Worm (Caenorhabditis elegans) whole organism, L1 larva: ENCODE results near the gene clr-1.

Source experiments
- C04F5.9 ChIP-seq: sonication (generic microtip); optimal IDR thresholded peaks from 2 replicates; lab custom pipeline; 2016; ENCODE audit warnings: missing genetic modification characterization, missing compliant biosample characterization
- C34B4.2 ChIP-seq: sonication (generic microtip); optimal IDR thresholded peaks from 2 replicates; lab custom pipeline; 2017; ENCODE audit warnings: mild to moderate bottlenecking, missing genetic modification characterization, missing compliant biosample characterization
- alr-1 ChIP-seq: fragments of 200-800 bp; sonication (Bioruptor generic); optimal IDR thresholded peaks from 2 replicates; lab custom pipeline; 2018; ENCODE audit warnings: borderline replicate concordance, mild to moderate bottlenecking, missing genetic modification characterization, missing compliant biosample characterization
- ama-1 ChIP-seq: fragments of 150-350 bp; optimal IDR thresholded peaks from 2 replicates; lab custom pipeline; 2014
- blmp-1 ChIP-seq: fragments of 150-350 bp; optimal IDR thresholded peaks from 2 replicates; lab custom pipeline; 2014; ENCODE audit warnings: missing biosample characterization, missing genetic modification characterization
- ceh-63 ChIP-seq: fragments of 200-800 bp; sonication (Bioruptor generic); optimal IDR thresholded peaks from 2 replicates; lab custom pipeline; 2018; ENCODE audit warnings: mild to moderate bottlenecking, missing genetic modification characterization, missing compliant biosample characterization
- ceh-88 ChIP-seq: fragments of 200-800 bp; sonication (Bioruptor generic); IDR thresholded peaks from 2 replicates; pipeline ENCODE4 v1.3.6; 2022; ENCODE audit warnings: missing genetic modification characterization, missing compliant biosample characterization
- efl-3 ChIP-seq: fragments of 200-800 bp; sonication (Bioruptor generic); optimal IDR thresholded peaks from 2 replicates; lab custom pipeline; 2018; ENCODE audit warnings: mild to moderate bottlenecking, missing genetic modification characterization, missing compliant biosample characterization
- egl-13 ChIP-seq: sonication (generic microtip); optimal IDR thresholded peaks from 2 replicates; lab custom pipeline; 2016; ENCODE audit warnings: missing genotype, missing genetic modification reagents, missing genetic modification characterization, missing compliant biosample characterization
- fkh-10 ChIP-seq: sonication (generic microtip); optimal IDR thresholded peaks from 2 replicates; lab custom pipeline; 2017; ENCODE audit warnings: missing biosample characterization, missing genetic modification reagents, missing genetic modification characterization
- fkh-4 ChIP-seq: sonication (generic microtip); optimal IDR thresholded peaks from 2 replicates; lab custom pipeline; 2016; ENCODE audit warnings: missing compliant biosample characterization, missing genetic modification characterization, borderline replicate concordance
- fkh-8 ChIP-seq: sonication (generic microtip); optimal IDR thresholded peaks from 2 replicates; lab custom pipeline; 2016; ENCODE audit warnings: mild to moderate bottlenecking, missing genetic modification characterization, missing compliant biosample characterization
- grh-1 ChIP-seq: fragments of 200-800 bp; sonication (Bioruptor generic); IDR thresholded peaks from 2 replicates; pipeline ENCODE4 v1.3.6; 2022; ENCODE audit warnings: missing genetic modification reagents, missing genetic modification characterization, missing compliant biosample characterization
- isw-1 ChIP-seq: fragments of 200-800 bp; sonication (Bioruptor generic); IDR thresholded peaks from 2 replicates; pipeline ENCODE4 v1.3.6; 2022; ENCODE audit warnings: missing genetic modification characterization, missing compliant biosample characterization
- jun-1 ChIP-seq: fragments of 150-350 bp; optimal IDR thresholded peaks from 2 replicates; lab custom pipeline; 2014; ENCODE audit warnings: missing biosample characterization, missing genetic modification reagents, missing genetic modification characterization
- lin-13 ChIP-seq: fragments of 150-350 bp; optimal IDR thresholded peaks from 2 replicates; lab custom pipeline; 2014; ENCODE audit warnings: missing biosample characterization, missing genetic modification reagents, missing genetic modification characterization
- lin-14 ChIP-seq: fragments of 200-800 bp; sonication (Bioruptor generic); optimal IDR thresholded peaks from 2 replicates; lab custom pipeline; 2018; ENCODE audit warnings: mild to moderate bottlenecking, missing genetic modification characterization, moderate library complexity, missing compliant biosample characterization
- lin-35 ChIP-seq, 2 experiments: fragments of 150-350 bp; optimal IDR thresholded peaks; 2 replicates each; lab custom pipeline; 2014; ENCODE audit warnings: missing biosample characterization in 2 of 2, missing genetic modification characterization in 2 of 2, missing genetic modification reagents in 2 of 2
- lin-39 ChIP-seq: fragments of 150-350 bp; optimal IDR thresholded peaks from 2 replicates; lab custom pipeline; 2014; ENCODE audit warnings: missing biosample characterization, missing genetic modification reagents, missing genetic modification characterization
- lir-3 ChIP-seq: sonication (generic microtip); optimal IDR thresholded peaks from 2 replicates; lab custom pipeline; 2016; ENCODE audit warnings: mild to moderate bottlenecking, missing genetic modification characterization, moderate library complexity, missing compliant biosample characterization; ENCODE audit not compliant: poor library complexity
- lsy-2 ChIP-seq, 2 experiments: fragments of 150-350 bp; optimal IDR thresholded peaks; 2 replicates each; lab custom pipeline; 2014; ENCODE audit warnings: missing biosample characterization in 2 of 2, missing genetic modification characterization in 2 of 2
- mab-9 ChIP-seq: fragments of 200-800 bp; sonication (Bioruptor generic); IDR thresholded peaks from 2 replicates; pipeline ENCODE4 v1.3.6; 2022; ENCODE audit warnings: missing genetic modification reagents, missing genetic modification characterization, missing compliant biosample characterization
- mdl-1 ChIP-seq, 2 experiments: fragments of 150-350 bp; optimal IDR thresholded peaks; 2 replicates each; lab custom pipeline; 2014 to 2017; ENCODE audit warnings: missing biosample characterization in 2 of 2, missing genetic modification characterization in 2 of 2, inconsistent platforms in 1 of 2
- mef-2 ChIP-seq: fragments of 150-350 bp; optimal IDR thresholded peaks from 2 replicates; lab custom pipeline; 2014; ENCODE audit warnings: missing biosample characterization, missing genetic modification characterization
- mep-1 ChIP-seq: fragments of 150-350 bp; optimal IDR thresholded peaks from 2 replicates; lab custom pipeline; 2014; ENCODE audit warnings: missing biosample characterization, missing genetic modification characterization
- nhr-12 ChIP-seq: sonication (generic microtip); optimal IDR thresholded peaks from 2 replicates; lab custom pipeline; 2017; ENCODE audit warnings: missing biosample characterization, missing genetic modification characterization
- nhr-19 ChIP-seq: fragments of 200-800 bp; sonication (Bioruptor generic); conservative IDR thresholded peaks from 2 replicates; pipeline ENCODE4 v1.3.6; 2022; ENCODE audit warnings: missing genetic modification characterization, missing compliant biosample characterization
- nhr-20 ChIP-seq: sonication (generic microtip); optimal IDR thresholded peaks from 2 replicates; lab custom pipeline; 2016; ENCODE audit warnings: mild to moderate bottlenecking, missing genetic modification characterization, missing compliant biosample characterization
- nhr-47 ChIP-seq: sonication (generic microtip); optimal IDR thresholded peaks from 2 replicates; lab custom pipeline; 2016; ENCODE audit warnings: mild to moderate bottlenecking, missing genetic modification characterization, moderate library complexity, missing compliant biosample characterization
- nhr-76 ChIP-seq: sonication (generic microtip); optimal IDR thresholded peaks from 2 replicates; lab custom pipeline; 2017; ENCODE audit warnings: missing biosample characterization, missing genetic modification characterization
- nhr-77 ChIP-seq: fragments of 150-350 bp; optimal IDR thresholded peaks from 2 replicates; lab custom pipeline; 2014; ENCODE audit warnings: missing biosample characterization, missing genetic modification characterization
- nhr-85 ChIP-seq: sonication (generic microtip); peaks from one replicate; lab custom pipeline; 2016; ENCODE audit warnings: missing genetic modification characterization, inconsistent platforms, missing compliant biosample characterization
- nhr-90 ChIP-seq: sonication (generic microtip); optimal IDR thresholded peaks from 2 replicates; lab custom pipeline; 2016; ENCODE audit warnings: mild to moderate bottlenecking, missing genetic modification characterization, missing compliant biosample characterization; ENCODE audit not compliant: poor library complexity
- pag-3 ChIP-seq: sonication (generic microtip); optimal IDR thresholded peaks from 2 replicates; lab custom pipeline; 2017; ENCODE audit warnings: missing genetic modification characterization, mild to moderate bottlenecking, missing compliant biosample characterization, antibody characterized with exemption, borderline replicate concordance; ENCODE audit not compliant: insufficient read depth
- rnt-1 ChIP-seq: sonication (generic microtip); optimal IDR thresholded peaks from 2 replicates; lab custom pipeline; 2016; ENCODE audit warnings: mild to moderate bottlenecking, missing genetic modification characterization, moderate library complexity, missing compliant biosample characterization
- skn-1 ChIP-seq: fragments of 150-350 bp; optimal IDR thresholded peaks from 2 replicates; lab custom pipeline; 2014; ENCODE audit warnings: missing biosample characterization, missing genetic modification characterization
- snu-23 ChIP-seq: sonication (generic microtip); optimal IDR thresholded peaks from 2 replicates; lab custom pipeline; 2016; ENCODE audit warnings: missing genetic modification characterization, missing compliant biosample characterization
- sox-4 ChIP-seq: sonication (generic microtip); optimal IDR thresholded peaks from 2 replicates; lab custom pipeline; 2016; ENCODE audit warnings: missing genetic modification characterization, missing compliant biosample characterization
- sptf-1 ChIP-seq: fragments of 150-350 bp; optimal IDR thresholded peaks from 2 replicates; lab custom pipeline; 2014; ENCODE audit warnings: missing biosample characterization, missing genetic modification characterization
- swsn-7 ChIP-seq: sonication (generic microtip); optimal IDR thresholded peaks from 2 replicates; lab custom pipeline; 2016; ENCODE audit warnings: missing genetic modification characterization, missing compliant biosample characterization
- tbx-2 ChIP-seq: sonication (generic microtip); optimal IDR thresholded peaks from 2 replicates; lab custom pipeline; 2016; ENCODE audit warnings: missing genetic modification characterization, missing compliant biosample characterization
- tlp-1 ChIP-seq: fragments of 150-350 bp; optimal IDR thresholded peaks from 2 replicates; lab custom pipeline; 2014; ENCODE audit warnings: missing biosample characterization, missing genetic modification characterization
- unc-62 ChIP-seq: fragments of 150-350 bp; optimal IDR thresholded peaks from 2 replicates; lab custom pipeline; 2014; ENCODE audit warnings: missing biosample characterization, missing genetic modification reagents, missing genetic modification characterization
- unc-98 ChIP-seq: fragments of 200-800 bp; sonication (Bioruptor generic); IDR thresholded peaks from 2 replicates; pipeline ENCODE4 v1.3.6; 2022; ENCODE audit warnings: missing genetic modification characterization, missing compliant biosample characterization
- vab-15 ChIP-seq: sonication (generic microtip); optimal IDR thresholded peaks from 2 replicates; lab custom pipeline; 2017; ENCODE audit warnings: missing genotype, mild to moderate bottlenecking, missing genetic modification characterization, missing compliant biosample characterization
- zip-4 ChIP-seq: fragments of 200-800 bp; sonication (Bioruptor generic); optimal IDR thresholded peaks from 2 replicates; lab custom pipeline; 2018; ENCODE audit warnings: mild to moderate bottlenecking, missing genetic modification characterization, moderate library complexity, missing compliant biosample characterization
- ztf-11 ChIP-seq, 2 experiments: sonication (generic microtip); optimal IDR thresholded peaks; 2 replicates each; lab custom pipeline; 2016 to 2017; ENCODE audit warnings: missing genetic modification characterization in 2 of 2, missing biosample characterization in 1 of 2, missing compliant biosample characterization in 1 of 2

clr-1 gene

ce11 chrII:5426054-5426453, 40.1 kb upstream of the clr-1 start (continued):
- TF ChIP-seq nhr-90 (tag; lab: Kevin White, UChicago) = peak; percentile 17
- peak; percentile 21; the same call in 1 of the 2 replicates for TF ChIP-seq nhr-19 (GFP tag; lab: Robert Waterston, UW)
- TF ChIP-seq sox-4 (tag; lab: Kevin White, UChicago) = no peak
- TF ChIP-seq mdl-1 (tag; optimal IDR thresholded peaks at IDR 0.05; lab: Kevin White, UChicago) = peak in 1 of 2 experiments; percentile 62
- peak; percentile 17 for TF ChIP-seq skn-1 (tag; lab: Kevin White, UChicago)
- no peak for TF ChIP-seq nhr-12 (tag; lab: Kevin White, UChicago)
- TF ChIP-seq nhr-77 (tag; lab: Kevin White, UChicago) = no peak
- peak; percentile 70 for TF ChIP-seq mep-1
- peak; percentile 34 for TF ChIP-seq blmp-1 (tag; lab: Kevin White, UChicago)
- TF ChIP-seq rnt-1 = peak; percentile 71
- TF ChIP-seq swsn-7 (tag; lab: Kevin White, UChicago) = peak; percentile 48
- TF ChIP-seq isw-1 (GFP tag; lab: Robert Waterston, UW) = no peak
- TF ChIP-seq jun-1 (tag; lab: Kevin White, UChicago) = no peak
- peak; percentile 60 for TF ChIP-seq nhr-20
- TF ChIP-seq lin-14 (GFP tag; lab: Kevin White, UChicago) = peak; percentile 85
- TF ChIP-seq lin-13 (GFP tag; lab: Kevin White, UChicago) = peak; percentile 37
- peak; percentile 56 to 73 for TF ChIP-seq lsy-2 (tag; optimal IDR thresholded peaks at IDR 0.05; lab: Kevin White, UChicago)

- TF ChIP-seq unc-98 = no peak
- peak; percentile 12 for TF ChIP-seq nhr-85 (tag; lab: Kevin White, UChicago)
These were observed 39.7 kb upstream of the clr-1 start for ce11 chrII:5426470-5426869.

ce11 chrII:5429522-5430257, 36.5 kb upstream of the clr-1 start, which contains the start of the genes F07F6.4 and F07F6.2:
Gene F07F6.4 (minus strand): TSS chrII:5429572.
Gene F07F6.2 (plus strand): TSS chrII:5430207.
- no peak for TF ChIP-seq nhr-20
- TF ChIP-seq efl-3 (GFP tag; lab: Kevin White, UChicago) = no peak
- TF ChIP-seq snu-23 (GFP tag; lab: Kevin White, UChicago) = no peak
- TF ChIP-seq ama-1 = no peak
- no peak for TF ChIP-seq fkh-4 (tag; lab: Kevin White, UChicago)
- TF ChIP-seq sox-4 (tag; lab: Kevin White, UChicago) = no peak
- TF ChIP-seq lin-35 (GFP tag; optimal IDR thresholded peaks at IDR 0.05; lab: Kevin White, UChicago) = peak; percentile 44 to 63
- TF ChIP-seq ceh-63 (GFP tag; lab: Kevin White, UChicago) = no peak
- no peak for TF ChIP-seq jun-1 (tag; lab: Kevin White, UChicago)
- no peak for TF ChIP-seq C34B4.2 (tag; lab: Kevin White, UChicago)
- no peak for TF ChIP-seq mab-9 (GFP tag; lab: Robert Waterston, UW)
- no peak for TF ChIP-seq ztf-11 (tag; optimal IDR thresholded peaks at IDR 0.05; lab: Kevin White, UChicago)
- TF ChIP-seq nhr-76 (tag; lab: Kevin White, UChicago) = no peak
- no peak for TF ChIP-seq tbx-2 (tag; lab: Kevin White, UChicago)
- no peak for TF ChIP-seq fkh-8
- no peak for TF ChIP-seq mdl-1 (tag; optimal IDR thresholded peaks at IDR 0.05; lab: Kevin White, UChicago)
- TF ChIP-seq alr-1 (tag; lab: Kevin White, UChicago) = no peak
- no peak for TF ChIP-seq vab-15 (tag; lab: Kevin White, UChicago)
- TF ChIP-seq lir-3 (tag; lab: Kevin White, UChicago) = no peak
- no peak for TF ChIP-seq isw-1 (GFP tag; lab: Robert Waterston, UW)
- TF ChIP-seq tlp-1 (tag; lab: Kevin White, UChicago) = no peak
- TF ChIP-seq nhr-90 (tag; lab: Kevin White, UChicago) = no peak
- no peak for TF ChIP-seq sptf-1 (tag; lab: Kevin White, UChicago)
- TF ChIP-seq unc-62 (GFP tag; lab: Kevin White, UChicago) = no peak
- TF ChIP-seq blmp-1 (tag; lab: Kevin White, UChicago) = peak; percentile 34
- no peak for TF ChIP-seq egl-13 (tag; lab: Kevin White, UChicago)
- no peak for TF ChIP-seq ceh-88
- no peak for TF ChIP-seq C04F5.9 (tag; lab: Kevin White, UChicago)
- no peak for TF ChIP-seq lin-39
- TF ChIP-seq grh-1 (GFP tag; lab: Robert Waterston, UW) = no peak
- TF ChIP-seq fkh-10 (GFP tag; lab: Kevin White, UChicago) = no peak
- no peak for TF ChIP-seq zip-4 (GFP tag; lab: Kevin White, UChicago)
- no peak for TF ChIP-seq mef-2
- TF ChIP-seq nhr-47 = peak; percentile 2
- no peak for TF ChIP-seq pag-3 (tag; lab: Kevin White, UChicago)
